Worm (Caenorhabditis elegans): ENCODE measurements around the gene C06E7.4.

C06E7.4 gene

DNA sequence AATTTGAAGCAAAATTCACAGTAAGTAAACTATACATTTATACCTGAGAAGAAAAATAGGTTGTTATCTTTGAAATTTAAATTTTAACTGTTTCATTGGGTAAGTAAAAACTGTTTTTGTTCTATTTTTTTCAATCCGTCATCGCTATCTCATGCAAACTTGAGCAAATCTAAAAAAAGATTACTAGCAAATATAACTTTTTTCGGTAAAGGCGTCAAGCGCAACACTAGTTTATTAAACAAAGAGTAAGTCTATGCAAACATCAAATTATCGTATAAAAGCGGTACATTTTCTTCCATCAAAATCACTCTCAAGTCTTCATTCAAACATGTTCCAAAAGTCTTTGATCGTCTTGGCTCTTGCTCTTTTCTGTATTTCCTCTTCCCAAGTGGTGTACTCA lies 35.4 kb upstream of the C06E7.4 start, which contains the start of gene nspb-6:
TSS of gene nspb-6 (plus strand) at position 301 of the 400 bp plus-strand sequence.
- TF ChIP-seq nhr-90 (tag; optimal IDR thresholded peaks at IDR 0.05; ENCODE audit: poor library complexity): no peak
- no peak for TF ChIP-seq lin-13 (GFP tag; optimal IDR thresholded peaks at IDR 0.05)
- no peak for TF ChIP-seq nhr-47 (tag; optimal IDR thresholded peaks at IDR 0.05)
- no peak for TF ChIP-seq ces-1 (GFP tag; optimal IDR thresholded peaks at IDR 0.05)
- TF ChIP-seq tlp-1 (tag; optimal IDR thresholded peaks at IDR 0.05): no peak
- no peak for TF ChIP-seq lir-3 (tag; optimal IDR thresholded peaks at IDR 0.05; ENCODE audit: poor library complexity)

DNA sequence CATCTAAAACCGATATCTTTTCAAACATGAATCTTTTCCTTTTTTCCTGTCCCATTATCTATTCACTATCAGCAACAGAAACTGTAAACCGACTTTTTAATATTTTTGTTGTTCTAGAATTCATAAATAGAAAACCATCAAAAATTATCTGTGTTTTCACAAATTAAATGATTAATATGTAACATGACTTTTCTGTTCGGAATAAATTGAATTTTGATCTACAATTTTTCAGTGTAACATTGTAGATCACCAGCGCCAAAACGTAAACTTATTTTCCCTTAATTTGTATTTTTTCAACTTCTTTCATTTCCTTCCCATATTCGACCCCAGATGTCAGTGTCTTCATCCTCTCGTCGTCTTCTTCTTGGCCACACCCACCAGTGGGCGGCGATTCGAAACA lies 31.5 kb upstream of the C06E7.4 start, which contains the start of gene H04M03.3:
TSS of gene H04M03.3 (plus strand) at position 301 of the 400 bp plus-strand sequence.
- TF ChIP-seq ceh-82 (tag; optimal IDR thresholded peaks at IDR 0.05): no peak
- TF ChIP-seq rnt-1 (tag; optimal IDR thresholded peaks at IDR 0.05): no peak
- no peak for TF ChIP-seq nhr-84 (tag; optimal IDR thresholded peaks at IDR 0.05)
- no peak for TF ChIP-seq dsc-1 (tag; optimal IDR thresholded peaks at IDR 0.05)
- no peak for TF ChIP-seq hpl-2 (GFP tag; optimal IDR thresholded peaks at IDR 0.05)
- no peak for TF ChIP-seq sox-4 (tag; optimal IDR thresholded peaks at IDR 0.05)
- no peak for TF ChIP-seq pqm-1 (tag; optimal IDR thresholded peaks at IDR 0.05)
- TF ChIP-seq fos-1 (tag; optimal IDR thresholded peaks at IDR 0.05): no peak
- no peak for TF ChIP-seq nhr-85 (tag)
- TF ChIP-seq C34B4.2 (tag; optimal IDR thresholded peaks at IDR 0.05): no peak
- TF ChIP-seq pax-3 (tag; optimal IDR thresholded peaks at IDR 0.05): no peak

DNA sequence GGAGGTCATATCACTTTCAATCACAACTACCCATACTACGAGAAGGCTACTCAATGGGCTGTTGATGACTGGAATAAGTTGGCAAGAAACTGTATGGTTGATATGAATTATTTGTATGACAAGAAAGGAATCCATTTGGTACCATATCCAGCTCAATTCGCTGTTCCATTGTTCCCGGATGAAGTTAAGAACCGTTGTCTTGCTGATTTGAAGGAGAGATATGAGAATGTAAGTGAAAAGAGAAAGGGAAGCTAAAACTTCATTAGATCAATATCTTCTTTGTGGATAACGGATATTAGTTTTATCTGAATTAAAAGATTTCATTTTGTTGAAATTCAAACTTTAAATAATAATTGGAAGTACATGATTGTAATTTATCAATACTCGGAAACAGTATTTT lies 26.8 kb upstream of the C06E7.4 start:
- no peak for TF ChIP-seq zip-4 (GFP tag; optimal IDR thresholded peaks at IDR 0.05)
- no peak for TF ChIP-seq tbx-2 (tag; optimal IDR thresholded peaks at IDR 0.05)
- TF ChIP-seq efl-1 (optimal IDR thresholded peaks at IDR 0.05): no peak
- peak in 1 of 2 experiments; percentile 63 for TF ChIP-seq efl-1 (GFP tag; optimal IDR thresholded peaks at IDR 0.05 in 1 of 2)
- TF ChIP-seq egl-27 (tag; optimal IDR thresholded peaks at IDR 0.05): no peak
- TF ChIP-seq ceh-90 (tag; optimal IDR thresholded peaks at IDR 0.05): no peak
- TF ChIP-seq blmp-1 (tag; optimal IDR thresholded peaks at IDR 0.05): peak; percentile 55

DNA sequence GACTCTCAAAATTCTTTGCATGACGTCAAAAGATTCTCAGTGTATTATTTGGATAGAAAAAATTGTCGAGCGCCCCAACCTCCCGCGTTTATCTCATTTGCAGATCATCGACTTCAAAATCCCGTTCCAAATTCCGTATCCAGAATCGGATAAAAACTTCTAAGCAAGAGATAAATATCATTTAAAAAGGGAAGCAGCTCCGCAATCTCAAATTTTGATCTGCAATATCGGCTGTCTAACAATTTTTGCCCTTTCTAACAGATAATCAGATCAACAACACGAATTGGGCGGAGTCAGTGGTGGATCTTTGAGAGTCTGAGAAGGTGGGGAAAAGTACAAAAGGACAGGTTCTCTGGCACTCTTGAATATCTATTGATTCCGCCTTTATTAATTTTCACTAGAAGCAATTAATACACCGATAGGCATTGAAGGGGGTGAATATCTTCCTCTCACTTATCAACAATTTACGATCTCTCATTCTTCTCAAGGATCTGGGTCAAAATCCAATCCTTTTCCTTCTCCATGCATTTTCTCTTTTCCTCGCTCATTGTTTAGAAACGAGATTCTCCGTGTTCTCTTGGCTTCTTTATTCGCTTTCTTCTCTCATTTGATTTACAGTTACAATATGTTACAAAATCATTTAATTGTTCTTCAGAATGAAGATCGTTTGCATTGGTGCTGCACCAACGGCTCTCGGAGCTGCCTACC lies 25.6 kb upstream of the C06E7.4 start, which contains the start of gene glf-1:
TSS of gene glf-1 (plus strand) at position 656 of the 708 bp plus-strand sequence.
- no peak for TF ChIP-seq ets-5 (GFP tag; IDR thresholded peaks at IDR 0.05)
- peak; percentile 91 for TF ChIP-seq blmp-1 (tag; optimal IDR thresholded peaks at IDR 0.05)
- TF ChIP-seq nhr-84 (tag; optimal IDR thresholded peaks at IDR 0.05): no peak
- no peak for TF ChIP-seq rnt-1 (tag; optimal IDR thresholded peaks at IDR 0.05)
- no peak for TF ChIP-seq Y116A8C.19 (tag; optimal IDR thresholded peaks at IDR 0.05; ENCODE audit: borderline replicate concordance)

DNA sequence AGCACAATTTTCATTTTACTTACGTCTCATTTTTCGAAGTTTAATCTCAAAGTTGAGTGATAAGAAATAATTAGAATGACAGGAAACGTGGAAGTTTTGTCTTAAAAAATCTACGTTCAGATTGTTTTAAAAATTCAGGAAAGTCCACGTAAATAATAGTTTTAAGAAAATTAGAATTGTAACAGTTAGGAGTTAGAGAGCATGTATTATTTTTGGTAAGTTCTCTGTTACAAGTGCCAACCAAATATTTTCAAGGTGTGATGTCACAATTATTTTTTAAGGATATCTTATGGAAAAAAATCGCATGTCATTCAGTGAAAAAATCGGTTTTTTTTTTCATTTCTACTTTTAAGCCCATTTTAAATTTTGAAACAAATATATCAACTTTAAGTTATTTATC lies 24.7 kb upstream of the C06E7.4 start, which contains the start of gene H04M03.11:
TSS of gene H04M03.11 (minus strand) at position 101 of the 400 bp plus-strand sequence.
- TF ChIP-seq isw-1 (GFP tag; IDR thresholded peaks at IDR 0.05): no peak
- no peak for TF ChIP-seq nhr-77 (tag; optimal IDR thresholded peaks at IDR 0.05)
- no peak for TF ChIP-seq unc-130 (tag; optimal IDR thresholded peaks at IDR 0.05)
- TF ChIP-seq pqm-1 (tag; optimal IDR thresholded peaks at IDR 0.05): no peak
- no peak for TF ChIP-seq elt-2 (tag; optimal IDR thresholded peaks at IDR 0.05)
- TF ChIP-seq unc-98 (GFP tag; IDR thresholded peaks at IDR 0.05): no peak
- no peak for TF ChIP-seq nhr-28 (tag; optimal IDR thresholded peaks at IDR 0.05)
- no peak for TF ChIP-seq lin-13 (GFP tag; optimal IDR thresholded peaks at IDR 0.05)
- TF ChIP-seq nhr-71 (tag; optimal IDR thresholded peaks at IDR 0.05): no peak
- no peak for TF ChIP-seq ceh-90 (tag; optimal IDR thresholded peaks at IDR 0.05)
- no peak for TF ChIP-seq lin-39 (tag; optimal IDR thresholded peaks at IDR 0.05)
- no peak for TF ChIP-seq swsn-7 (tag; optimal IDR thresholded peaks at IDR 0.05)
- no peak for TF ChIP-seq nhr-12 (tag; optimal IDR thresholded peaks at IDR 0.05)
- TF ChIP-seq mab-9 (GFP tag; IDR thresholded peaks at IDR 0.05): no peak
- no peak for TF ChIP-seq pax-3 (tag; optimal IDR thresholded peaks at IDR 0.05)
- no peak for TF ChIP-seq aly-2 (tag; optimal IDR thresholded peaks at IDR 0.05)
- TF ChIP-seq C34B4.2 (tag; optimal IDR thresholded peaks at IDR 0.05): no peak
- no peak for TF ChIP-seq mep-1 (tag; optimal IDR thresholded peaks at IDR 0.05)

Measured in whole organism, L1 larva.